Worm (Caenorhabditis elegans) whole organism, L1 larva: Measurements from ENCODE around the gene D1053.3.

Source experiments
- C04F5.9 ChIP-seq: sonication (generic microtip); optimal IDR thresholded peaks from 2 replicates; lab custom pipeline; 2016; ENCODE audit warnings: missing genetic modification characterization, missing compliant biosample characterization
- Y116A8C.19 ChIP-seq: sonication (generic microtip); optimal IDR thresholded peaks from 2 replicates; lab custom pipeline; 2016; ENCODE audit warnings: missing compliant biosample characterization, missing genetic modification characterization, borderline replicate concordance
- aha-1 ChIP-seq: fragments of 150-350 bp; optimal IDR thresholded peaks from 2 replicates; lab custom pipeline; 2014; ENCODE audit warnings: missing biosample characterization, missing genetic modification characterization
- aly-2 ChIP-seq: fragments of 150-350 bp; optimal IDR thresholded peaks from 2 replicates; lab custom pipeline; 2014; ENCODE audit warnings: missing biosample characterization, missing genetic modification characterization
- blmp-1 ChIP-seq: fragments of 150-350 bp; optimal IDR thresholded peaks from 2 replicates; lab custom pipeline; 2014; ENCODE audit warnings: missing biosample characterization, missing genetic modification characterization
- ceh-8 ChIP-seq: fragments of 200-800 bp; sonication (Bioruptor generic); optimal IDR thresholded peaks from 2 replicates; lab custom pipeline; 2018; ENCODE audit warnings: mild to moderate bottlenecking, missing genetic modification characterization, moderate library complexity, missing compliant biosample characterization
- ceh-82 ChIP-seq, 3 experiments: fragments of 150-350 bp in 1 of 3; sonication (generic microtip) in 2 of 3; optimal IDR thresholded peaks; 2 replicates each; lab custom pipeline; 2014 to 2017; ENCODE audit warnings: missing biosample characterization in 3 of 3, missing genetic modification characterization in 3 of 3
- ceh-88 ChIP-seq: fragments of 200-800 bp; sonication (Bioruptor generic); IDR thresholded peaks from 2 replicates; pipeline ENCODE4 v1.3.6; 2022; ENCODE audit warnings: missing genetic modification characterization, missing compliant biosample characterization
- ces-1 ChIP-seq: fragments of 150-350 bp; optimal IDR thresholded peaks from 2 replicates; lab custom pipeline; 2014; ENCODE audit warnings: missing biosample characterization, missing genetic modification reagents, missing genetic modification characterization
- dsc-1 ChIP-seq: sonication (generic microtip); optimal IDR thresholded peaks from 2 replicates; lab custom pipeline; 2016; ENCODE audit warnings: mild to moderate bottlenecking, missing genetic modification characterization, missing compliant biosample characterization
- efl-1 ChIP-seq, 4 experiments: fragments of 150-350 bp; optimal IDR thresholded peaks in 3 of 4; peaks in 1 of 4; 1 replicate in 1 of 4; 2 replicates in 3 of 4; lab custom pipeline; 2014; ENCODE audit warnings: missing biosample characterization in 2 of 4, missing genetic modification characterization in 2 of 4, missing genetic modification reagents in 2 of 4
- efl-3 ChIP-seq: fragments of 200-800 bp; sonication (Bioruptor generic); optimal IDR thresholded peaks from 2 replicates; lab custom pipeline; 2018; ENCODE audit warnings: mild to moderate bottlenecking, missing genetic modification characterization, missing compliant biosample characterization
- egl-13 ChIP-seq: sonication (generic microtip); optimal IDR thresholded peaks from 2 replicates; lab custom pipeline; 2016; ENCODE audit warnings: missing genotype, missing genetic modification reagents, missing genetic modification characterization, missing compliant biosample characterization
- egl-27 ChIP-seq, 2 experiments: fragments of 150-350 bp in 1 of 2; sonication (generic microtip); optimal IDR thresholded peaks; 3 replicates each; lab custom pipeline; 2017 to 2018; ENCODE audit warnings: missing biosample characterization in 2 of 2, missing genetic modification characterization in 2 of 2, missing genetic modification reagents in 2 of 2
- elt-2 ChIP-seq: sonication (generic microtip); optimal IDR thresholded peaks from 2 replicates; lab custom pipeline; 2016; ENCODE audit warnings: missing genetic modification characterization, mild to moderate bottlenecking, inconsistent platforms, missing compliant biosample characterization, missing genetic modification reagents
- elt-3 ChIP-seq, 6 experiments: fragments of 150-350 bp in 1 of 6; sonication (generic microtip); optimal IDR thresholded peaks; 2 replicates each; lab custom pipeline; 2017 to 2018; ENCODE audit warnings: missing biosample characterization in 6 of 6, missing genetic modification characterization in 6 of 6, inconsistent platforms in 1 of 6
- ets-5 ChIP-seq: fragments of 200-800 bp; sonication (Bioruptor generic); IDR thresholded peaks from 2 replicates; pipeline ENCODE4 v1.3.6; 2022; ENCODE audit warnings: missing genetic modification characterization, missing compliant biosample characterization
- fkh-10 ChIP-seq: sonication (generic microtip); optimal IDR thresholded peaks from 2 replicates; lab custom pipeline; 2017; ENCODE audit warnings: missing biosample characterization, missing genetic modification reagents, missing genetic modification characterization
- fkh-4 ChIP-seq: sonication (generic microtip); optimal IDR thresholded peaks from 2 replicates; lab custom pipeline; 2016; ENCODE audit warnings: missing compliant biosample characterization, missing genetic modification characterization, borderline replicate concordance
- fkh-8 ChIP-seq: sonication (generic microtip); optimal IDR thresholded peaks from 2 replicates; lab custom pipeline; 2016; ENCODE audit warnings: mild to moderate bottlenecking, missing genetic modification characterization, missing compliant biosample characterization
- grh-1 ChIP-seq: fragments of 200-800 bp; sonication (Bioruptor generic); IDR thresholded peaks from 2 replicates; pipeline ENCODE4 v1.3.6; 2022; ENCODE audit warnings: missing genetic modification reagents, missing genetic modification characterization, missing compliant biosample characterization
- hlh-17 ChIP-seq: fragments of 200-800 bp; sonication (Bioruptor generic); optimal IDR thresholded peaks from 2 replicates; lab custom pipeline; 2018; ENCODE audit warnings: missing genetic modification characterization, mild to moderate bottlenecking, missing compliant biosample characterization, moderate library complexity, borderline replicate concordance
- lin-13 ChIP-seq: fragments of 150-350 bp; optimal IDR thresholded peaks from 2 replicates; lab custom pipeline; 2014; ENCODE audit warnings: missing biosample characterization, missing genetic modification reagents, missing genetic modification characterization
- lin-14 ChIP-seq: fragments of 200-800 bp; sonication (Bioruptor generic); optimal IDR thresholded peaks from 2 replicates; lab custom pipeline; 2018; ENCODE audit warnings: mild to moderate bottlenecking, missing genetic modification characterization, moderate library complexity, missing compliant biosample characterization
- lin-15B ChIP-seq: fragments of 150-350 bp; sonication (generic microtip); optimal IDR thresholded peaks from 3 replicates; lab custom pipeline; 2014; ENCODE audit warnings: missing biosample characterization, missing genetic modification characterization
- lin-35 ChIP-seq, 2 experiments: fragments of 150-350 bp; optimal IDR thresholded peaks; 2 replicates each; lab custom pipeline; 2014; ENCODE audit warnings: missing biosample characterization in 2 of 2, missing genetic modification characterization in 2 of 2, missing genetic modification reagents in 2 of 2
- mab-9 ChIP-seq: fragments of 200-800 bp; sonication (Bioruptor generic); IDR thresholded peaks from 2 replicates; pipeline ENCODE4 v1.3.6; 2022; ENCODE audit warnings: missing genetic modification reagents, missing genetic modification characterization, missing compliant biosample characterization
- mdl-1 ChIP-seq, 2 experiments: fragments of 150-350 bp; optimal IDR thresholded peaks; 2 replicates each; lab custom pipeline; 2014 to 2017; ENCODE audit warnings: missing biosample characterization in 2 of 2, missing genetic modification characterization in 2 of 2, inconsistent platforms in 1 of 2
- mep-1 ChIP-seq: fragments of 150-350 bp; optimal IDR thresholded peaks from 2 replicates; lab custom pipeline; 2014; ENCODE audit warnings: missing biosample characterization, missing genetic modification characterization
- nhr-11 ChIP-seq: fragments of 150-350 bp; optimal IDR thresholded peaks from 2 replicates; lab custom pipeline; 2014; ENCODE audit warnings: missing biosample characterization, missing genetic modification characterization
- nhr-12 ChIP-seq: sonication (generic microtip); optimal IDR thresholded peaks from 2 replicates; lab custom pipeline; 2017; ENCODE audit warnings: missing biosample characterization, missing genetic modification characterization
- nhr-71 ChIP-seq: sonication (generic microtip); optimal IDR thresholded peaks from 2 replicates; lab custom pipeline; 2016; ENCODE audit warnings: mild to moderate bottlenecking, missing genetic modification characterization, moderate library complexity, missing compliant biosample characterization
- nhr-85 ChIP-seq: sonication (generic microtip); peaks from one replicate; lab custom pipeline; 2016; ENCODE audit warnings: missing genetic modification characterization, inconsistent platforms, missing compliant biosample characterization
- nhr-90 ChIP-seq: sonication (generic microtip); optimal IDR thresholded peaks from 2 replicates; lab custom pipeline; 2016; ENCODE audit warnings: mild to moderate bottlenecking, missing genetic modification characterization, missing compliant biosample characterization; ENCODE audit not compliant: poor library complexity
- pag-3 ChIP-seq: sonication (generic microtip); optimal IDR thresholded peaks from 2 replicates; lab custom pipeline; 2017; ENCODE audit warnings: missing genetic modification characterization, mild to moderate bottlenecking, missing compliant biosample characterization, antibody characterized with exemption, borderline replicate concordance; ENCODE audit not compliant: insufficient read depth
- pqm-1 ChIP-seq: sonication (generic microtip); optimal IDR thresholded peaks from 3 replicates; lab custom pipeline; 2017; ENCODE audit warnings: missing biosample characterization, missing genetic modification characterization
- sptf-1 ChIP-seq: fragments of 150-350 bp; optimal IDR thresholded peaks from 2 replicates; lab custom pipeline; 2014; ENCODE audit warnings: missing biosample characterization, missing genetic modification characterization
- sup-37 ChIP-seq: fragments of 200-800 bp; sonication (Bioruptor generic); optimal IDR thresholded peaks from 2 replicates; lab custom pipeline; 2018; ENCODE audit warnings: mild to moderate bottlenecking, missing genetic modification characterization, missing compliant biosample characterization
- tlp-1 ChIP-seq: fragments of 150-350 bp; optimal IDR thresholded peaks from 2 replicates; lab custom pipeline; 2014; ENCODE audit warnings: missing biosample characterization, missing genetic modification characterization
- unc-130 ChIP-seq: fragments of 150-350 bp; optimal IDR thresholded peaks from 2 replicates; lab custom pipeline; 2017; ENCODE audit warnings: missing biosample characterization, missing genetic modification characterization, inconsistent platforms
- unc-30 ChIP-seq: sonication (generic microtip); optimal IDR thresholded peaks from 2 replicates; lab custom pipeline; 2017; ENCODE audit warnings: missing biosample characterization, missing genetic modification characterization
- unc-98 ChIP-seq: fragments of 200-800 bp; sonication (Bioruptor generic); IDR thresholded peaks from 2 replicates; pipeline ENCODE4 v1.3.6; 2022; ENCODE audit warnings: missing genetic modification characterization, missing compliant biosample characterization
- vab-15 ChIP-seq: sonication (generic microtip); optimal IDR thresholded peaks from 2 replicates; lab custom pipeline; 2017; ENCODE audit warnings: missing genotype, mild to moderate bottlenecking, missing genetic modification characterization, missing compliant biosample characterization
- zag-1 ChIP-seq: fragments of 150-350 bp; optimal IDR thresholded peaks from 2 replicates; lab custom pipeline; 2014; ENCODE audit warnings: missing biosample characterization, missing genetic modification characterization
- ztf-11 ChIP-seq, 2 experiments: sonication (generic microtip); optimal IDR thresholded peaks; 2 replicates each; lab custom pipeline; 2016 to 2017; ENCODE audit warnings: missing genetic modification characterization in 2 of 2, missing biosample characterization in 1 of 2, missing compliant biosample characterization in 1 of 2

D1053.3 gene

ce11 chrX:11712230-11712853 lies 24.6 kb downstream of the D1053.3 start, which contains the start of gene col-180:
Gene col-180 (minus strand): TSS chrX:11712280.
- no peak for TF ChIP-seq vab-15
- TF ChIP-seq fkh-8 (tag; lab: Kevin White, UChicago) = no peak
- TF ChIP-seq blmp-1 = peak; percentile 22
- TF ChIP-seq sup-37 (GFP tag; lab: Kevin White, UChicago) = no peak

ce11 chrX:11711437-11712080 lies 25.4 kb downstream of the D1053.3 start:
- TF ChIP-seq lin-15B (tag; lab: Kevin White, UChicago) = no peak
- no peak for TF ChIP-seq C04F5.9 (tag; lab: Kevin White, UChicago)
- TF ChIP-seq nhr-85 (tag; lab: Kevin White, UChicago) = no peak
- no peak for TF ChIP-seq mab-9 (GFP tag; lab: Robert Waterston, UW)
- TF ChIP-seq ces-1 (GFP tag; lab: Kevin White, UChicago) = no peak
- TF ChIP-seq ceh-88 (GFP tag; lab: Robert Waterston, UW) = no peak
- no peak for TF ChIP-seq efl-1 (optimal IDR thresholded peaks at IDR 0.05; lab: Kevin White, UChicago)
- TF ChIP-seq efl-1 (GFP tag; optimal IDR thresholded peaks at IDR 0.05 in 1 of 2; lab: Kevin White, UChicago) = no peak
- no peak for TF ChIP-seq nhr-11
- TF ChIP-seq fkh-8 (tag; lab: Kevin White, UChicago) = no peak
- TF ChIP-seq lin-13 (GFP tag; lab: Kevin White, UChicago) = no peak
- TF ChIP-seq ztf-11 (tag; optimal IDR thresholded peaks at IDR 0.05; lab: Kevin White, UChicago) = no peak
- TF ChIP-seq ceh-8 (GFP tag; lab: Kevin White, UChicago) = no peak
- no peak for TF ChIP-seq pqm-1 (tag; lab: Kevin White, UChicago)
- TF ChIP-seq efl-3 (GFP tag; lab: Kevin White, UChicago) = no peak
- no peak for TF ChIP-seq nhr-12
- TF ChIP-seq grh-1 (GFP tag; lab: Robert Waterston, UW) = no peak
- TF ChIP-seq dsc-1 (tag; lab: Kevin White, UChicago) = no peak

DNA sequence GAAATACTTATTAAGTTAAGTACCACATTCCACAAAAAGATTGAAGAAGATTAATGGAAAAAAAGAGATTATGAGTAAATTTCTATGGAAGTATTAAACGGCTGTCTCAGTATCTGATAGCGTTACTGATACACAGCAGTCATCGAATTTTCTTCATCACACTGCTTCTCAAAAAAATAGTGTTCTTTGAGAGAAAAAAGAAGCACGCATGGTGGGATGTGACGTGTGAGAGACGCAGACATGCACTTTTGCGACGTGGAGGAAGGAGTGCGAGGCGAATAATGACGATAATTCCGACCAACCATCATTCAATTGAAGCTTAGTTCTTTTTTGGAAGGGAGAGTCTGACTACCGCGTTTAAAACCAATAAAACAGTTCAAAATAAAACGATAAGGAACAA lies 26.7 kb downstream of the D1053.3 start, which contains the start of gene C44C10.11:
TSS of gene C44C10.11 (minus strand) at position 115 of the 400 bp plus-strand sequence.
- TF ChIP-seq fkh-4 (tag; lab: Kevin White, UChicago) (no peak), C04F5.9 (tag; lab: Kevin White, UChicago) (no peak), nhr-85 (tag; lab: Kevin White, UChicago) (no peak), ets-5 (GFP tag; lab: Robert Waterston, UW) (no peak), blmp-1 (peak; percentile 23), lin-35 (GFP tag; optimal IDR thresholded peaks at IDR 0.05; lab: Kevin White, UChicago) (no peak), nhr-90 (tag; lab: Kevin White, UChicago) (no peak), efl-3 (GFP tag; lab: Kevin White, UChicago) (no peak), elt-3 (tag; optimal IDR thresholded peaks at IDR 0.05; lab: Kevin White, UChicago) (peak in 1 of 6 experiments; percentile 9), fkh-10 (GFP tag; lab: Kevin White, UChicago) (no peak), aly-2 (tag; lab: Kevin White, UChicago) (no peak), egl-27 (tag; optimal IDR thresholded peaks at IDR 0.05; lab: Kevin White, UChicago) (no peak), ceh-8 (GFP tag; lab: Kevin White, UChicago) (no peak), fkh-8 (tag; lab: Kevin White, UChicago) (peak; percentile 32), ceh-82 (tag; optimal IDR thresholded peaks at IDR 0.05; lab: Kevin White, UChicago) (no peak), elt-2 (tag; lab: Kevin White, UChicago) (no peak), mep-1 (no peak), egl-13 (tag; lab: Kevin White, UChicago) (peak; percentile 21), sptf-1 (tag; lab: Kevin White, UChicago) (no peak), unc-98 (GFP tag; lab: Robert Waterston, UW) (no peak), vab-15 (no peak), mdl-1 (tag; optimal IDR thresholded peaks at IDR 0.05; lab: Kevin White, UChicago) (no peak), nhr-71 (tag; lab: Kevin White, UChicago) (peak; percentile 22), tlp-1 (tag; lab: Kevin White, UChicago) (no peak), pag-3 (tag; lab: Kevin White, UChicago) (no peak), lin-14 (GFP tag; lab: Kevin White, UChicago) (peak; percentile 79), aha-1 (tag; lab: Kevin White, UChicago) (no peak), zag-1 (no peak), Y116A8C.19 (tag; lab: Kevin White, UChicago) (no peak), unc-30 (tag; lab: Kevin White, UChicago) (no peak), unc-130 (tag; lab: Kevin White, UChicago) (no peak), hlh-17 (GFP tag; lab: Kevin White, UChicago) (no peak)
